Worm (Caenorhabditis elegans) whole organism, mixed stage, embryonic: ENCODE results near the gene T22F3.12.

Source experiments
- M03D4.4 ChIP-seq: sonication (generic microtip); optimal IDR thresholded peaks from 2 replicates; lab custom pipeline; 2017; ENCODE audit warnings: mild to moderate bottlenecking, missing genetic modification characterization, missing compliant biosample characterization
- elt-3 ChIP-seq: fragments of 150-350 bp; optimal IDR thresholded peaks from 2 replicates; lab custom pipeline; 2014; ENCODE audit warnings: missing biosample characterization, missing genetic modification characterization
- hlh-1 ChIP-seq: fragments of 150-350 bp; optimal IDR thresholded peaks from 2 replicates; lab custom pipeline; 2014; ENCODE audit warnings: missing biosample characterization, missing genetic modification reagents, missing genetic modification characterization
- lsy-2 ChIP-seq: fragments of 150-350 bp; optimal IDR thresholded peaks from 2 replicates; lab custom pipeline; 2014; ENCODE audit warnings: missing biosample characterization, missing genetic modification characterization
- mep-1 ChIP-seq: fragments of 150-350 bp; optimal IDR thresholded peaks from 2 replicates; lab custom pipeline; 2017; ENCODE audit warnings: missing biosample characterization, missing genetic modification reagents, missing genetic modification characterization, inconsistent platforms
- nhr-76 ChIP-seq: sonication (generic microtip); optimal IDR thresholded peaks from 2 replicates; lab custom pipeline; 2017; ENCODE audit warnings: missing biosample characterization, missing genetic modification characterization
- pha-4 ChIP-seq: fragments of 150-350 bp; optimal IDR thresholded peaks from 2 replicates; lab custom pipeline; 2018; ENCODE audit warnings: missing biosample characterization, missing genetic modification reagents, missing genetic modification characterization
- snpc-4 ChIP-seq: fragments of 150-350 bp; optimal IDR thresholded peaks from 2 replicates; lab custom pipeline; 2014; ENCODE audit warnings: missing biosample characterization, missing genetic modification characterization
- tbx-8 ChIP-seq: fragments of 200-800 bp; sonication (Bioruptor generic); optimal IDR thresholded peaks from 2 replicates; lab custom pipeline; 2018; ENCODE audit warnings: mild to moderate bottlenecking, missing genetic modification characterization, moderate library complexity, missing compliant biosample characterization
- unc-120 ChIP-seq: sonication (generic microtip); optimal IDR thresholded peaks from 2 replicates; lab custom pipeline; 2017; ENCODE audit warnings: missing genetic modification characterization, missing compliant biosample characterization; ENCODE audit not compliant: poor library complexity, severe bottlenecking
- unc-62 ChIP-seq: fragments of 150-350 bp; optimal IDR thresholded peaks from 2 replicates; lab custom pipeline; 2014; ENCODE audit warnings: missing biosample characterization, missing genetic modification reagents, missing genetic modification characterization
- ztf-11 ChIP-seq: fragments of 150-350 bp; optimal IDR thresholded peaks from 2 replicates; lab custom pipeline; 2014; ENCODE audit warnings: missing biosample characterization, missing genetic modification characterization

DNA sequence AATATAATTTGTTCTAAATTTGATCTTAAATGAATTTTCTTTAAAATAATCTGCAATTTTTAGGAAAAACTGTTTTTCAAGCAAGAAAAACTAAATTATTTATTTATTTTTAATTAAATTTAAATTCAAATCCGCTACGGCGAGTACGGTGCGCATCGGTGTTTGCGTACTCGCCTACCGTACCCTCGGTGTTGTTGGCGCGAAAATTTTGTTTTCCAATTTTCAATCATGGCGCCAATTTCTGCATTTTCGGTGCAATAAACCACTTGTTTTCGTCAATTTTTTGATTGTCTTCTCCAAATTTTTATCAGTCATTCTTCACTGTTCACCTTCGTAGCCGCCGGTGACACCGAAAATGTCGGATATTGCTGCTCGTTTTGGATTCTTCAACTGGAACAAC is 13.2 kb downstream of the T22F3.12 start, which contains the start of gene pygl-1:
- TF ChIP-seq M03D4.4 (tag; lab: Kevin White, UChicago) (no peak), unc-120 (tag; lab: Kevin White, UChicago) (no peak), mep-1 (no peak), pha-4 (tag; lab: Kevin White, UChicago) (no peak), ztf-11 (no peak), tbx-8 (no peak), snpc-4 (tag; lab: Kevin White, UChicago) (no peak), lsy-2 (tag; lab: Kevin White, UChicago) (peak; percentile 85), hlh-1 (tag; lab: Kevin White, UChicago) (no peak), nhr-76 (no peak), unc-62 (GFP tag; lab: Kevin White, UChicago) (no peak), elt-3 (tag; lab: Kevin White, UChicago) (no peak)
